Worm (Caenorhabditis elegans): Measurements from ENCODE around the gene hex-1.

ce11 chrX:2229305-2230172 is 8.6 kb downstream of the hex-1 start, which contains the start of gene lin-32:
- TF ChIP-seq flh-1 (GFP tag; optimal IDR thresholded peaks at IDR 0.05) = no peak
- no peak for TF ChIP-seq nhr-76 (tag; optimal IDR thresholded peaks at IDR 0.05)
- no peak for TF ChIP-seq blmp-1 (tag; optimal IDR thresholded peaks at IDR 0.05)
- TF ChIP-seq nhr-237 (tag; optimal IDR thresholded peaks at IDR 0.05) = no peak
- TF ChIP-seq ham-2 (GFP tag; optimal IDR thresholded peaks at IDR 0.05) = no peak
- TF ChIP-seq pha-4 (tag; optimal IDR thresholded peaks at IDR 0.05) = no peak
- no peak for TF ChIP-seq lsy-2 (tag; optimal IDR thresholded peaks at IDR 0.05)
- no peak for TF ChIP-seq unc-62 (GFP tag; optimal IDR thresholded peaks at IDR 0.05)
- no peak for TF ChIP-seq unc-39 (tag; optimal IDR thresholded peaks at IDR 0.05)
- no peak for TF ChIP-seq mab-5 (tag; optimal IDR thresholded peaks at IDR 0.05)
- TF ChIP-seq ztf-11 (tag; optimal IDR thresholded peaks at IDR 0.05) = no peak
- TF ChIP-seq mep-1 (tag; optimal IDR thresholded peaks at IDR 0.05) = no peak
- TF ChIP-seq sem-2 (GFP tag; optimal IDR thresholded peaks at IDR 0.05) = no peak
- no peak for TF ChIP-seq mls-2 (tag; optimal IDR thresholded peaks at IDR 0.05)
